Worm (Caenorhabditis elegans): Measurements from ENCODE around the gene srsx-12.

The srsx-12 gene

ce11 chrV:4969503-4969902 lies 11.3 kb downstream of the srsx-12 start (continued):
- TF ChIP-seq lin-39 (tag; optimal IDR thresholded peaks at IDR 0.05) (no peak), aly-2 (tag; optimal IDR thresholded peaks at IDR 0.05) (no peak), lsy-2 (tag; optimal IDR thresholded peaks at IDR 0.05) (no peak), C34B4.2 (tag; optimal IDR thresholded peaks at IDR 0.05) (no peak), F16B12.6 (tag; optimal IDR thresholded peaks at IDR 0.05) (no peak), fos-1 (tag; optimal IDR thresholded peaks at IDR 0.05) (no peak), mef-2 (tag; optimal IDR thresholded peaks at IDR 0.05) (no peak), efl-1 (optimal IDR thresholded peaks at IDR 0.05) (no peak), efl-1 (GFP tag; optimal IDR thresholded peaks at IDR 0.05 in 1 of 2) (no peak), nhr-11 (tag; optimal IDR thresholded peaks at IDR 0.05) (no peak), dpl-1 (GFP tag; optimal IDR thresholded peaks at IDR 0.05) (no peak), tbx-2 (tag; optimal IDR thresholded peaks at IDR 0.05) (no peak), nhr-90 (tag; optimal IDR thresholded peaks at IDR 0.05; ENCODE audit: poor library complexity) (no peak), lin-14 (GFP tag; optimal IDR thresholded peaks at IDR 0.05) (no peak), isw-1 (GFP tag; IDR thresholded peaks at IDR 0.05) (no peak), lin-15B (tag; optimal IDR thresholded peaks at IDR 0.05) (no peak), efl-3 (GFP tag; optimal IDR thresholded peaks at IDR 0.05) (no peak), zip-4 (GFP tag; optimal IDR thresholded peaks at IDR 0.05) (no peak), hlh-17 (GFP tag; optimal IDR thresholded peaks at IDR 0.05; ENCODE audit: borderline replicate concordance) (no peak), egl-13 (tag; optimal IDR thresholded peaks at IDR 0.05) (no peak), nhr-47 (tag; optimal IDR thresholded peaks at IDR 0.05) (no peak), rnt-1 (tag; optimal IDR thresholded peaks at IDR 0.05) (no peak), zag-1 (tag; optimal IDR thresholded peaks at IDR 0.05) (no peak), blmp-1 (tag; optimal IDR thresholded peaks at IDR 0.05) (peak; percentile 79), nhr-84 (tag; optimal IDR thresholded peaks at IDR 0.05) (no peak), mdl-1 (tag; optimal IDR thresholded peaks at IDR 0.05) (peak in 1 of 2 experiments; percentile 5), elt-3 (tag; optimal IDR thresholded peaks at IDR 0.05) (peak in 1 of 6 experiments; percentile 25), nhr-237 (tag; optimal IDR thresholded peaks at IDR 0.05) (no peak), hlh-4 (tag; optimal IDR thresholded peaks at IDR 0.05) (no peak), ama-1 (optimal IDR thresholded peaks at IDR 0.05) (no peak), sptf-1 (tag; optimal IDR thresholded peaks at IDR 0.05) (no peak), lir-3 (tag; optimal IDR thresholded peaks at IDR 0.05; ENCODE audit: poor library complexity) (no peak), nhr-71 (tag; optimal IDR thresholded peaks at IDR 0.05) (peak; percentile 22), unc-98 (GFP tag; IDR thresholded peaks at IDR 0.05) (no peak), skn-1 (tag; optimal IDR thresholded peaks at IDR 0.05) (no peak), snpc-4 (tag; optimal IDR thresholded peaks at IDR 0.05) (no peak), pag-3 (tag; optimal IDR thresholded peaks at IDR 0.05; ENCODE audit: borderline replicate concordance, insufficient read depth) (no peak), nhr-77 (tag; optimal IDR thresholded peaks at IDR 0.05) (no peak), ceh-63 (GFP tag; optimal IDR thresholded peaks at IDR 0.05) (no peak), unc-30 (tag; optimal IDR thresholded peaks at IDR 0.05) (no peak), vab-15 (tag; optimal IDR thresholded peaks at IDR 0.05) (no peak), dsc-1 (tag; optimal IDR thresholded peaks at IDR 0.05) (no peak), ceh-82 (tag; optimal IDR thresholded peaks at IDR 0.05) (no peak), mep-1 (tag; optimal IDR thresholded peaks at IDR 0.05) (no peak), fkh-8 (tag; optimal IDR thresholded peaks at IDR 0.05) (peak; percentile 19), nhr-76 (tag; optimal IDR thresholded peaks at IDR 0.05) (no peak), unc-86 (tag; optimal IDR thresholded peaks at IDR 0.05) (no peak)

All from whole organism, L1 larva.